Fruit fly (Drosophila melanogaster) whole organism, embryonic: Measurements from ENCODE around the gene Galphai.

Source experiments
- CG1832 ChIP-seq: fragments of 200-800 bp; sonication (Bioruptor generic); optimal IDR thresholded peaks from 2 replicates; lab custom pipeline; 2017; ENCODE audit warnings: missing biosample characterization, mild to moderate bottlenecking, missing genetic modification characterization, inconsistent platforms
- HHEX ChIP-seq: fragments of 200-800 bp; sonication (Bioruptor generic); optimal IDR thresholded peaks from 3 replicates; lab custom pipeline; 2017; ENCODE audit warnings: missing biosample characterization, mild to moderate bottlenecking, missing genetic modification characterization, missing genetic modification reagents
- fru ChIP-seq: fragments of >200 bp; optimal IDR thresholded peaks from 2 replicates; lab custom pipeline; 2017
- h ChIP-seq: fragments of >200 bp; optimal IDR thresholded peaks from 2 replicates; lab custom pipeline; 2017
- lola ChIP-seq, 3 experiments: fragments of >200 bp in 2 of 3; fragments of 200-800 bp in 1 of 3; sonication (Bioruptor generic) in 1 of 3; optimal IDR thresholded peaks; 2 replicates each; lab custom pipeline; 2017 to 2019; ENCODE audit warnings: missing biosample characterization in 3 of 3, missing genetic modification characterization in 3 of 3, mild to moderate bottlenecking in 1 of 3, moderate library complexity in 1 of 3

- TF ChIP-seq fru (lab: Kevin White, UChicago) (no peak), h (no peak), HHEX (GFP tag; lab: Kevin White, UChicago) (peak; percentile 39), CG1832 (GFP tag; lab: Kevin White, UChicago) (no peak), lola (GFP tag; optimal IDR thresholded peaks at IDR 0.05; lab: Kevin White, UChicago) (no peak)
Measured at dm6 chr3L:6964488-6965152, 15.2 kb downstream of the Galphai start, which contains the start of gene sgl.
